Worm (Caenorhabditis elegans) whole organism, late embryonic: Measurements from ENCODE around the gene C30A5.16.

Experiments
- ceh-18 ChIP-seq: sonication (generic microtip); optimal IDR thresholded peaks from 2 replicates; lab custom pipeline; 2016; ENCODE audit warnings: missing genetic modification characterization, missing compliant biosample characterization
- ceh-19 ChIP-seq: fragments of 200-800 bp; sonication (Bioruptor generic); optimal IDR thresholded peaks from 2 replicates; lab custom pipeline; 2018; ENCODE audit warnings: mild to moderate bottlenecking, missing genetic modification characterization, missing compliant biosample characterization
- ceh-22 ChIP-seq: sonication (generic microtip); optimal IDR thresholded peaks from 2 replicates; lab custom pipeline; 2017; ENCODE audit warnings: missing biosample characterization, missing genetic modification characterization
- ceh-30 ChIP-seq: fragments of 150-350 bp; optimal IDR thresholded peaks from 2 replicates; lab custom pipeline; 2014; ENCODE audit warnings: missing biosample characterization, missing genetic modification characterization
- ceh-31 ChIP-seq: sonication (generic microtip); optimal IDR thresholded peaks from 2 replicates; lab custom pipeline; 2016; ENCODE audit warnings: missing genetic modification characterization, missing compliant biosample characterization
- elt-2 ChIP-seq: sonication (generic microtip); optimal IDR thresholded peaks from 2 replicates; lab custom pipeline; 2016; ENCODE audit warnings: missing genetic modification reagents, missing genetic modification characterization, missing compliant biosample characterization
- lin-11 ChIP-seq: fragments of 200-800 bp; sonication (Bioruptor generic); optimal IDR thresholded peaks from 2 replicates; lab custom pipeline; 2018; ENCODE audit warnings: mild to moderate bottlenecking, missing genetic modification characterization, missing compliant biosample characterization
- madf-2 ChIP-seq: sonication (generic microtip); optimal IDR thresholded peaks from 2 replicates; lab custom pipeline; 2017; ENCODE audit warnings: missing genetic modification characterization, missing compliant biosample characterization
- mec-3 ChIP-seq: sonication (generic microtip); optimal IDR thresholded peaks from 2 replicates; lab custom pipeline; 2016; ENCODE audit warnings: borderline replicate concordance, missing genetic modification characterization, missing compliant biosample characterization
- nhr-11 ChIP-seq: fragments of 150-350 bp; optimal IDR thresholded peaks from 2 replicates; lab custom pipeline; 2014; ENCODE audit warnings: missing biosample characterization, missing genetic modification characterization
- odd-2 ChIP-seq: sonication (generic microtip); optimal IDR thresholded peaks from 2 replicates; lab custom pipeline; 2017; ENCODE audit warnings: antibody characterized with exemption, mild to moderate bottlenecking, missing genetic modification characterization, missing compliant biosample characterization
- ref-2 ChIP-seq: sonication (generic microtip); optimal IDR thresholded peaks from 2 replicates; lab custom pipeline; 2016; ENCODE audit warnings: missing genetic modification characterization, missing compliant biosample characterization
- syd-9 ChIP-seq: sonication (generic microtip); optimal IDR thresholded peaks from 2 replicates; lab custom pipeline; 2016; ENCODE audit warnings: mild to moderate bottlenecking, missing genetic modification characterization, moderate library complexity, missing compliant biosample characterization
- unc-42 ChIP-seq: sonication (generic microtip); optimal IDR thresholded peaks from 2 replicates; lab custom pipeline; 2016; ENCODE audit warnings: missing genotype, missing genetic modification characterization, missing compliant biosample characterization

- TF ChIP-seq madf-2 (tag; lab: Kevin White, UChicago), result no peak
- no peak for TF ChIP-seq ceh-18 (tag; lab: Kevin White, UChicago)
- TF ChIP-seq unc-42, result no peak
- no peak for TF ChIP-seq elt-2
- no peak for TF ChIP-seq ceh-31 (tag; lab: Kevin White, UChicago)
- no peak for TF ChIP-seq ceh-19 (GFP tag; lab: Kevin White, UChicago)
- TF ChIP-seq odd-2 (tag; lab: Kevin White, UChicago), result no peak
- no peak for TF ChIP-seq lin-11 (tag; lab: Kevin White, UChicago)
- TF ChIP-seq syd-9 (tag; lab: Kevin White, UChicago), result no peak
- TF ChIP-seq ref-2 (tag; lab: Kevin White, UChicago), result no peak
- TF ChIP-seq ceh-22, result no peak
- TF ChIP-seq nhr-11, result no peak
- no peak for TF ChIP-seq mec-3 (tag; lab: Kevin White, UChicago)
- no peak for TF ChIP-seq ceh-30 (tag; lab: Kevin White, UChicago)
Observed at ce11 chrIII:8245591-8245990, 27.6 kb downstream of the C30A5.16 start, which contains the start of gene C02F5.3.
